Fruit fly (Drosophila melanogaster) whole organism, embryonic: Measurements from ENCODE around the gene CG13920.

Experiments
- Bdp1 ChIP-seq: fragments of 200-800 bp; sonication (Bioruptor generic); optimal IDR thresholded peaks from 3 replicates; lab custom pipeline; 2016; ENCODE audit warnings: missing biosample characterization, missing genetic modification characterization
- C15 ChIP-seq: fragments of 200-800 bp; sonication (Bioruptor generic); IDR thresholded peaks from 3 replicates; pipeline ENCODE4 v1.3.6; 2022; ENCODE audit warnings: missing biosample characterization, missing genetic modification characterization
- CG10654 ChIP-seq: fragments of 200-800 bp; sonication (Bioruptor generic); optimal IDR thresholded peaks from 2 replicates; lab custom pipeline; 2016; ENCODE audit warnings: missing biosample characterization, missing genetic modification characterization
- CG11398 ChIP-seq: fragments of 200-800 bp; sonication (Bioruptor generic); optimal IDR thresholded peaks from 2 replicates; lab custom pipeline; 2016; ENCODE audit warnings: missing biosample characterization, missing genetic modification characterization
- CG11504 ChIP-seq: fragments of 200-800 bp; sonication (Bioruptor generic); optimal IDR thresholded peaks from 3 replicates; lab custom pipeline; 2019; ENCODE audit warnings: missing biosample characterization, mild to moderate bottlenecking, missing genetic modification characterization, moderate library complexity
- CG12236 ChIP-seq: fragments of 200-800 bp; sonication (Bioruptor generic); optimal IDR thresholded peaks from 2 replicates; lab custom pipeline; 2016; ENCODE audit warnings: missing biosample characterization, missing genetic modification characterization
- CG13424 ChIP-seq: fragments of 200-800 bp; sonication (Bioruptor generic); optimal IDR thresholded peaks from 2 replicates; lab custom pipeline; 2019; ENCODE audit warnings: missing biosample characterization, mild to moderate bottlenecking, missing genetic modification characterization, moderate library complexity
- CG13894 ChIP-seq: fragments of 200-800 bp; sonication (Bioruptor generic); optimal IDR thresholded peaks from 3 replicates; lab custom pipeline; 2018; ENCODE audit warnings: missing biosample characterization, mild to moderate bottlenecking, missing genetic modification characterization, moderate library complexity
- CG15696 ChIP-seq: fragments of 200-800 bp; sonication (Bioruptor generic); optimal IDR thresholded peaks from 2 replicates; lab custom pipeline; 2019; ENCODE audit warnings: missing biosample characterization, mild to moderate bottlenecking, missing genetic modification characterization, moderate library complexity
- CG1602 ChIP-seq: fragments of 200-800 bp; sonication (Bioruptor generic); optimal IDR thresholded peaks from 3 replicates; lab custom pipeline; 2016; ENCODE audit warnings: missing biosample characterization, missing genetic modification characterization
- CG16779 ChIP-seq: fragments of 200-800 bp; sonication (Bioruptor generic); IDR thresholded peaks from 2 replicates; pipeline ENCODE4 v1.3.6; 2022; ENCODE audit warnings: missing biosample characterization, missing genetic modification characterization
- CG17612 ChIP-seq: fragments of 200-800 bp; sonication (Bioruptor generic); IDR thresholded peaks from 2 replicates; pipeline ENCODE4 v1.3.6; 2022; ENCODE audit warnings: missing biosample characterization, missing genetic modification characterization
- CG18599 ChIP-seq: fragments of 200-800 bp; sonication (Bioruptor generic); optimal IDR thresholded peaks from 3 replicates; lab custom pipeline; 2017; ENCODE audit warnings: missing biosample characterization, missing genetic modification characterization, mild to moderate bottlenecking, moderate library complexity, missing genetic modification reagents
- CG33557 ChIP-seq: fragments of 200-800 bp; sonication (Bioruptor generic); optimal IDR thresholded peaks from 2 replicates; lab custom pipeline; 2019; ENCODE audit warnings: missing biosample characterization, mild to moderate bottlenecking, missing genetic modification characterization, moderate library complexity
- CG4707 ChIP-seq: fragments of 200-800 bp; sonication (Bioruptor generic); optimal IDR thresholded peaks from 2 replicates; lab custom pipeline; 2018; ENCODE audit warnings: missing biosample characterization, mild to moderate bottlenecking, missing genetic modification characterization, moderate library complexity
- CG7271 ChIP-seq: fragments of 200-800 bp; sonication (Bioruptor generic); optimal IDR thresholded peaks from 2 replicates; lab custom pipeline; 2018; ENCODE audit warnings: missing biosample characterization, mild to moderate bottlenecking, missing genetic modification characterization, moderate library complexity
- CG7556 ChIP-seq: fragments of 200-800 bp; sonication (Bioruptor generic); optimal IDR thresholded peaks from 2 replicates; lab custom pipeline; 2017; ENCODE audit warnings: missing biosample characterization, mild to moderate bottlenecking, missing genetic modification characterization
- CG9727 ChIP-seq: fragments of 200-800 bp; sonication (Bioruptor generic); optimal IDR thresholded peaks from 3 replicates; lab custom pipeline; 2017; ENCODE audit warnings: missing biosample characterization, mild to moderate bottlenecking, missing genetic modification characterization
- Camta ChIP-seq: fragments of 200-800 bp; sonication (Bioruptor generic); optimal IDR thresholded peaks from 2 replicates; lab custom pipeline; 2016; ENCODE audit warnings: missing biosample characterization, missing genetic modification characterization
- D19A ChIP-seq: fragments of 200-800 bp; optimal IDR thresholded peaks from 3 replicates; lab custom pipeline; 2019; ENCODE audit warnings: missing biosample characterization, mild to moderate bottlenecking, missing genetic modification characterization, moderate library complexity
- Deaf1 ChIP-seq: fragments of 200-800 bp; optimal IDR thresholded peaks from 3 replicates; lab custom pipeline; 2019; ENCODE audit warnings: missing biosample characterization, mild to moderate bottlenecking, missing genetic modification characterization, moderate library complexity
- Drgx ChIP-seq: fragments of 200-800 bp; sonication (Bioruptor generic); IDR thresholded peaks from 2 replicates; pipeline ENCODE4 v1.3.6; 2022; ENCODE audit warnings: missing biosample characterization, missing genetic modification characterization
- Elba2 ChIP-seq: fragments of 200-800 bp; sonication (Bioruptor generic); optimal IDR thresholded peaks from 3 replicates; lab custom pipeline; 2016; ENCODE audit warnings: missing biosample characterization, missing genetic modification characterization
- H15 ChIP-seq: fragments of 200-800 bp; sonication (Bioruptor generic); IDR thresholded peaks from 3 replicates; pipeline ENCODE4 v1.3.6; 2022; ENCODE audit warnings: missing biosample characterization, missing genetic modification characterization
- Max ChIP-seq: fragments of 200-800 bp; sonication (Bioruptor generic); optimal IDR thresholded peaks from 2 replicates; lab custom pipeline; 2016; ENCODE audit warnings: missing biosample characterization, mild to moderate bottlenecking, missing genetic modification characterization
- Rfx ChIP-seq: fragments of 200-800 bp; sonication (Bioruptor generic); IDR thresholded peaks from 2 replicates; pipeline ENCODE4 v1.3.6; 2022; ENCODE audit warnings: missing biosample characterization, missing genetic modification characterization
- Sox100B ChIP-seq: fragments of 200-800 bp; sonication (Bioruptor generic); optimal IDR thresholded peaks from 3 replicates; lab custom pipeline; 2018; ENCODE audit warnings: missing biosample characterization, mild to moderate bottlenecking, missing genetic modification characterization
- Spps ChIP-seq: fragments of 200-800 bp; sonication (Bioruptor generic); optimal IDR thresholded peaks from 2 replicates; lab custom pipeline; 2018; ENCODE audit warnings: missing biosample characterization, mild to moderate bottlenecking, missing genetic modification characterization
- bcd ChIP-seq: fragments of 200-800 bp; sonication (Bioruptor generic); optimal IDR thresholded peaks from 2 replicates; lab custom pipeline; 2017; ENCODE audit warnings: missing biosample characterization, mild to moderate bottlenecking, missing genetic modification characterization
- bigmax ChIP-seq: fragments of 200-800 bp; sonication (Bioruptor generic); optimal IDR thresholded peaks from 2 replicates; lab custom pipeline; 2018; ENCODE audit warnings: missing biosample characterization, mild to moderate bottlenecking, missing genetic modification characterization
- ci ChIP-seq: fragments of 200-800 bp; sonication (Bioruptor generic); IDR thresholded peaks from 3 replicates; pipeline ENCODE4 v1.3.6; 2022; ENCODE audit warnings: missing biosample characterization, missing genetic modification characterization
- corto ChIP-seq: fragments of 200-800 bp; sonication (Bioruptor generic); optimal IDR thresholded peaks from 2 replicates; lab custom pipeline; 2016; ENCODE audit warnings: missing biosample characterization, mild to moderate bottlenecking, missing genetic modification characterization, moderate library complexity
- ems ChIP-seq: fragments of 200-800 bp; sonication (Bioruptor generic); optimal IDR thresholded peaks from 3 replicates; lab custom pipeline; 2016; ENCODE audit warnings: missing biosample characterization, missing genetic modification characterization
- hb ChIP-seq: fragments of 200-800 bp; sonication (Bioruptor generic); IDR thresholded peaks from 3 replicates; pipeline ENCODE4 v1.3.6; 2022; ENCODE audit warnings: missing biosample characterization, missing genetic modification characterization; ENCODE audit not compliant: partially characterized antibody
- insv ChIP-seq, 2 experiments: fragments of 200-800 bp; sonication (Bioruptor generic); optimal IDR thresholded peaks; 3 replicates each; lab custom pipeline; 2016 to 2018; ENCODE audit warnings: missing biosample characterization in 2 of 2, missing genetic modification characterization in 2 of 2
- lbe ChIP-seq: fragments of 200-800 bp; sonication (Bioruptor generic); optimal IDR thresholded peaks from 2 replicates; lab custom pipeline; 2016; ENCODE audit warnings: missing biosample characterization, mild to moderate bottlenecking, missing genetic modification characterization
- nerfin-1 ChIP-seq: fragments of 200-800 bp; sonication (Bioruptor generic); optimal IDR thresholded peaks from 3 replicates; lab custom pipeline; 2019; ENCODE audit warnings: missing biosample characterization, mild to moderate bottlenecking, missing genetic modification characterization, moderate library complexity
- nom ChIP-seq: fragments of 200-800 bp; sonication (Bioruptor generic); optimal IDR thresholded peaks from 2 replicates; lab custom pipeline; 2017; ENCODE audit warnings: missing biosample characterization, missing genetic modification characterization, mild to moderate bottlenecking, moderate library complexity, missing genetic modification reagents
- p53 ChIP-seq: fragments of 200-800 bp; sonication (Bioruptor generic); optimal IDR thresholded peaks from 2 replicates; lab custom pipeline; 2016; ENCODE audit warnings: missing biosample characterization, missing genetic modification characterization
- rib ChIP-seq: fragments of 200-800 bp; sonication (Bioruptor generic); IDR thresholded peaks from 2 replicates; pipeline ENCODE4 v1.3.6; 2022; ENCODE audit warnings: missing biosample characterization, missing genetic modification characterization
- slbo ChIP-seq: fragments of 200-800 bp; sonication (Bioruptor generic); IDR thresholded peaks from 2 replicates; pipeline ENCODE4 v1.3.6; 2022; ENCODE audit warnings: missing biosample characterization, missing genetic modification characterization
- ssp ChIP-seq: fragments of 200-800 bp; sonication (Bioruptor generic); IDR thresholded peaks from 2 replicates; pipeline ENCODE4 v1.3.6; 2022; ENCODE audit warnings: missing biosample characterization, missing genetic modification characterization
- ttk ChIP-seq: fragments of 200-800 bp; sonication (Bioruptor generic); IDR thresholded peaks from 2 replicates; pipeline ENCODE4 v2.1.2; 2022; ENCODE audit warnings: missing biosample characterization, missing genetic modification characterization
- zf30C ChIP-seq: fragments of 200-800 bp; sonication (Bioruptor generic); optimal IDR thresholded peaks from 3 replicates; lab custom pipeline; 2018; ENCODE audit warnings: missing biosample characterization, mild to moderate bottlenecking, missing genetic modification characterization
- zfh1 ChIP-seq: fragments of 200-800 bp; sonication (Bioruptor generic); IDR thresholded peaks from 3 replicates; pipeline ENCODE4 v1.3.6; 2022; ENCODE audit warnings: missing biosample characterization, missing genetic modification characterization

The CG13920 gene

DNA sequence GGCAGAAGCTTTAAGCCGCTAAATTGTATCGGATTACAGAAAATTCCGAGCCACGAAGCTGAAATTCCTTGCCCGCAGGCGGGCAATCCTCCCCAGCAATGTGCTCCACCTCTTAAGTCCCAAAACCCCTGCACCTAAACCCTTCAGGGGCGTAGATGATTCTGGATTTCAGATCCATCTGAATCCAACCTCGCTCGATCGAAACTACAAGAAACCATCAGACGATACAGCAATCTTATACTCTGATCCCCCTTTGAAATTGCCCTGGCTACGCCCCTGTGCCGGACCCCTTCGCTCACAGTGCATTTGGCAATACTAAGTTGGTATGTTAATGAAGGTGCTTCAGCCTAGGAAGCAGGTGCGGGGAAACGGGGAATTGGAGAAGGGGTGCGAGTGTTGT, 34.3 kb downstream of the CG13920 start (continued):
- TF ChIP-seq nom (GFP tag; lab: Kevin White, UChicago) (peak; percentile 41), CG18599 (GFP tag; lab: Kevin White, UChicago) (peak; percentile 11), H15 (0 out of 3 replicates have a peak, but pooled peaks have one; percentile 26), CG15696 (tag; lab: Kevin White, UChicago) (no peak), corto (GFP tag; lab: Kevin White, UChicago) (peak; percentile 18), Rfx (peak; percentile 16; the same call in 1 of the 2 replicates), ssp (GFP tag; lab: Robert Waterston, UW) (peak; percentile 17; the same call in 1 of the 2 replicates), Drgx (GFP tag; lab: Robert Waterston, UW) (peak; percentile 52), C15 (GFP tag; lab: Robert Waterston, UW) (no peak), ttk (GFP tag; lab: Robert Waterston, UW) (peak; percentile 21; the same call in 1 of the 2 replicates), CG12236 (GFP tag; lab: Kevin White, UChicago) (no peak), zf30C (GFP tag; lab: Kevin White, UChicago) (no peak)

DNA sequence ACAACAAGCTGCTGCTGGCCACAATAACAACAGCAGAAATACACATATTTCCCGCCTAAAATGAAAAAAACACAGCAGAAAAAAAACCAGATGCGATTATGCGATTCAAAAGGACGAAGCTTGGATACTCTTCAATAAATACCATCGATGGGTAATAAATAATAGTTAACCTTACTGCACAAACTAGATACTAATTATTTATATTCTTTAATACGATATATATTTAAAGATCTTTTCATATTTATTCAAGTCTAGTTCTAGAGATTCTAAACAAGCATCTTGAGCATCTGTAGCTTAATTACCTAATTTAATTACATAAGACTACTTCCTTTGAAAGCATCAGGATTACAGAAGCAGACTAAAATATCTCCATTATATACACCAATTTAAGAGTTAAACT, 39.4 kb downstream of the CG13920 start:
- TF ChIP-seq Sox100B (GFP tag; lab: Kevin White, UChicago) (no peak), D19A (tag; lab: Kevin White, UChicago) (peak; percentile 66)

DNA sequence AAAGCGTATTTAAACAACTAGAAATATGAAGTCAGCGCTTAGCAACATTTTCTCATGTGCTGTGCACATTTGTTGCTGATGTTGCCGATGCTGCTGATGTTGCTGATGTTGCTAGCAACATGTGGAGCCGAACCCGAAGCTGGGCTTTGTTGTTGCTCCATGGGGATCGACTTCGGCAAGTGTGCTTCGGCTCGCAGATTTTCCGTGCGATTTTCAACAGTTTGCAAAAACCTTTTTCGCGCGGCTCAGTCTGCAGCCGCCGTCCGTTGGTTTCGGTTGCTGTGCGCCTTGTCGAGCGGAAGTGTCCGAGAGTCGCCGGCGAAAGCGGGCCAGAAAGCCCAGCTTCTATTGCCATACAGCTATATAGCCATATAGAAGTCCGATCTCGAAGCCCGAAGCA, 39.8 kb downstream of the CG13920 start:
- TF ChIP-seq zfh1 (GFP tag; lab: Robert Waterston, UW) (0 out of 3 replicates have a peak, but pooled peaks have one; percentile 23), rib (GFP tag; lab: Robert Waterston, UW) (peak; percentile 41; the same call in 1 of the 2 replicates), Elba2 (GFP tag; lab: Kevin White, UChicago) (no peak), slbo (GFP tag; lab: Robert Waterston, UW) (0 out of 2 replicates have a peak, but pooled peaks have one; percentile 14), CG11504 (peak; percentile 97), ci (0 out of 3 replicates have a peak, but pooled peaks have one; percentile 34), CG13894 (tag; lab: Kevin White, UChicago) (peak; percentile 54), CG7271 (tag; lab: Kevin White, UChicago) (no peak), Deaf1 (peak; percentile 92), insv (GFP tag; optimal IDR thresholded peaks at IDR 0.05; lab: Kevin White, UChicago) (no peak)

DNA sequence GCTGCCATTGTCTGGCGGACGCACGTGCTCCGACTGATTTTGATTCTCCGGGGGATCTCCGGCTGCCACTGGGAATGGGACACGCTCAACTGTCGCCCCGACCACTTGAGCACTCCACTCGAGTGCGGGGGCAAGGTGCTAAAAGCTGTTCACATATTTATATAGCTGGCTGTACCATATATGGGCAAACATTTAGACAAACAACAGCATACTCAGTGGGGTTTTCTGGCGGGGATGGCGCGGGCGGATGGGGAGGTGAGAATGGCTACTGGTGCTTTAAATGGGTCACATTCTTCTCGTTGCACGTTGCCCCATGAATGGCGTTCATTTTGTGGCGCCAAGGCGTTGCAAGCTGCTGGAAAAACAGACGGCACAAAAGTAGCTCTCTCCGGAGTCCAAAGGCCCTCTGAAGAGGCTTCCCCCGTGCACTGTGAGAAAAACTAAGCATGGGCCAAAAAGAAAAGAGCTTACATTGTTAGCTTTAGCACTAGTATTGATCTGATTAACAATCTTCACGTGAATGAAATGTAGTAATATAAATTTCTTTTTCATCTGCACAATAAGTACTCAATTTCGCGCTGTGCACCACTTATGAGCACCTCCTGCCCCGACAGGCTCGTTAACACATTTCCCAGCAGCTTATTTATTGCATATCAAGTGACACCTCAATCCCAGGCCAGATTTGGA, 42.1 kb downstream of the CG13920 start:
- TF ChIP-seq CG7556 (peak; percentile 8), nerfin-1 (tag; lab: Kevin White, UChicago) (peak; percentile 14), bigmax (no peak), CG4707 (GFP tag; lab: Kevin White, UChicago) (peak; percentile 34), CG16779 (GFP tag; lab: Robert Waterston, UW) (no peak), CG17612 (GFP tag; lab: Robert Waterston, UW) (peak; percentile 15; the same call in 1 of the 2 replicates), Bdp1 (GFP tag; lab: Kevin White, UChicago) (peak; percentile 8), lbe (no peak), CG1602 (GFP tag; lab: Kevin White, UChicago) (no peak), CG11398 (GFP tag; lab: Kevin White, UChicago) (no peak), bcd (GFP tag; lab: Kevin White, UChicago) (peak; percentile 12), ems (GFP tag; lab: Kevin White, UChicago) (no peak), hb (GFP tag; lab: Robert Waterston, UW) (no peak), rib (GFP tag; lab: Robert Waterston, UW) (no peak), p53 (GFP tag; lab: Kevin White, UChicago) (peak; percentile 15), Spps (tag; lab: Kevin White, UChicago) (peak; percentile 19), Max (GFP tag; lab: Kevin White, UChicago) (no peak), Camta (GFP tag; lab: Kevin White, UChicago) (peak; percentile 1), CG9727 (peak; percentile 29), CG13424 (no peak), CG10654 (peak; percentile 17), ttk (GFP tag; lab: Robert Waterston, UW) (peak; percentile 56; the same call in 1 of the 2 replicates), CG33557 (GFP tag; lab: Kevin White, UChicago) (peak; percentile 9)
